Worm (Caenorhabditis elegans) whole organism, L4 larva: ENCODE data around the gene fbxa-95.

Source experiments
- D1046.2 ChIP-seq: fragments of 200-800 bp; sonication (Bioruptor generic); IDR thresholded peaks from 2 replicates; pipeline ENCODE4 v1.3.6; 2022; ENCODE audit warnings: missing genetic modification characterization, missing compliant biosample characterization
- F37D6.2 ChIP-seq: sonication (generic microtip); optimal IDR thresholded peaks from 2 replicates; lab custom pipeline; 2016; ENCODE audit warnings: mild to moderate bottlenecking, missing genetic modification characterization, missing compliant biosample characterization
- F44E2.7 ChIP-seq: fragments of 200-800 bp; sonication (Bioruptor generic); IDR thresholded peaks from 2 replicates; pipeline ENCODE4 v2.1.2; 2022; ENCODE audit warnings: missing genetic modification characterization, missing compliant biosample characterization
- F49E8.2 ChIP-seq: sonication (generic microtip); optimal IDR thresholded peaks from 2 replicates; lab custom pipeline; 2016; ENCODE audit warnings: missing compliant biosample characterization, mild to moderate bottlenecking, missing genetic modification characterization, borderline replicate concordance
- R02D3.7 ChIP-seq: fragments of 150-350 bp; sonication (generic microtip); optimal IDR thresholded peaks from 3 replicates; lab custom pipeline; 2014; ENCODE audit warnings: missing biosample characterization, missing genetic modification characterization
- Y48G9A.11 ChIP-seq: fragments of 200-800 bp; sonication (Bioruptor generic); IDR thresholded peaks from 2 replicates; pipeline ENCODE4 v1.3.6; 2022; ENCODE audit warnings: missing genetic modification reagents, missing genetic modification characterization, missing compliant biosample characterization
- aha-1 ChIP-seq: fragments of 150-350 bp; peaks from one replicate; lab custom pipeline; 2014; ENCODE audit warnings: missing biosample characterization, missing genetic modification characterization
- attf-4 ChIP-seq: sonication (generic microtip); optimal IDR thresholded peaks from 3 replicates; lab custom pipeline; 2017; ENCODE audit warnings: missing biosample characterization, missing genetic modification characterization
- daf-16 ChIP-seq, 3 experiments: sonication (generic microtip); optimal IDR thresholded peaks; 2 replicates each; lab custom pipeline; 2016 to 2017; ENCODE audit warnings: missing genetic modification characterization in 3 of 3, missing genetic modification reagents in 3 of 3, mild to moderate bottlenecking in 2 of 3, missing compliant biosample characterization in 2 of 3, missing biosample characterization in 1 of 3, moderate library complexity in 1 of 3
- dmd-6 ChIP-seq: fragments of 200-800 bp; sonication (Bioruptor generic); IDR thresholded peaks from 2 replicates; pipeline ENCODE4 v1.3.6; 2022; ENCODE audit warnings: missing genetic modification reagents, missing genetic modification characterization, missing compliant biosample characterization
- duxl-1 ChIP-seq: sonication (generic microtip); optimal IDR thresholded peaks from 2 replicates; lab custom pipeline; 2016; ENCODE audit warnings: mild to moderate bottlenecking, missing genetic modification characterization, moderate library complexity, missing compliant biosample characterization; ENCODE audit not compliant: poor library complexity
- dve-1 ChIP-seq: sonication (generic microtip); optimal IDR thresholded peaks from 2 replicates; lab custom pipeline; 2017; ENCODE audit warnings: antibody characterized with exemption, mild to moderate bottlenecking, missing genetic modification characterization, missing compliant biosample characterization; ENCODE audit not compliant: insufficient read depth
- hlh-30 ChIP-seq: sonication (generic microtip); optimal IDR thresholded peaks from 2 replicates; lab custom pipeline; 2017; ENCODE audit warnings: antibody characterized with exemption, mild to moderate bottlenecking, missing genetic modification characterization, missing compliant biosample characterization; ENCODE audit not compliant: insufficient read depth
- jun-1 ChIP-seq: fragments of 150-350 bp; optimal IDR thresholded peaks from 2 replicates; lab custom pipeline; 2014; ENCODE audit warnings: missing biosample characterization, missing genetic modification reagents, missing genetic modification characterization
- lin-39 ChIP-seq: fragments of 150-350 bp; optimal IDR thresholded peaks from 2 replicates; lab custom pipeline; 2014; ENCODE audit warnings: missing biosample characterization, missing genetic modification reagents, missing genetic modification characterization
- madf-5 ChIP-seq, 2 experiments: fragments of 200-800 bp; sonication (Bioruptor generic); IDR thresholded peaks; 2 replicates each; pipeline ENCODE4 v1.3.6; 2022; ENCODE audit warnings: missing compliant biosample characterization in 2 of 2, missing genetic modification characterization in 2 of 2
- nhr-48 ChIP-seq: sonication (generic microtip); optimal IDR thresholded peaks from 2 replicates; lab custom pipeline; 2016; ENCODE audit warnings: mild to moderate bottlenecking, missing genetic modification characterization, missing compliant biosample characterization
- pha-4 ChIP-seq, 2 experiments: fragments of 150-350 bp in 1 of 2; fragments of 200-800 bp in 1 of 2; sonication (Bioruptor generic) in 1 of 2; IDR thresholded peaks in 1 of 2; optimal IDR thresholded peaks in 1 of 2; 2 replicates each; pipeline versions ENCODE4 v1.3.6 to Lab custom; 2014 to 2022; ENCODE audit warnings: missing genetic modification characterization in 2 of 2, missing genetic modification reagents in 2 of 2, missing biosample characterization in 1 of 2, missing compliant biosample characterization in 1 of 2
- pqm-1 ChIP-seq: sonication (generic microtip); optimal IDR thresholded peaks from 2 replicates; lab custom pipeline; 2017; ENCODE audit warnings: missing biosample characterization, missing genetic modification characterization
- unc-130 ChIP-seq: sonication (generic microtip); optimal IDR thresholded peaks from 2 replicates; lab custom pipeline; 2016; ENCODE audit warnings: missing genetic modification reagents, missing genetic modification characterization, missing compliant biosample characterization
- unc-62 ChIP-seq, 3 experiments: fragments of 150-350 bp in 1 of 3; sonication (generic microtip); optimal IDR thresholded peaks in 2 of 3; peaks in 1 of 3; 1 replicate in 1 of 3; 2 replicates in 2 of 3; lab custom pipeline; 2014 to 2017; ENCODE audit warnings: missing biosample characterization in 3 of 3, missing genetic modification characterization in 3 of 3, missing genetic modification reagents in 3 of 3, missing genotype in 1 of 3
- zip-11 ChIP-seq: fragments of 200-800 bp; sonication (Bioruptor generic); IDR thresholded peaks from 2 replicates; pipeline ENCODE4 v1.3.6; 2022; ENCODE audit warnings: missing genetic modification characterization, missing compliant biosample characterization
- ztf-7 ChIP-seq: fragments of 150-350 bp; optimal IDR thresholded peaks from 2 replicates; lab custom pipeline; 2014; ENCODE audit warnings: missing biosample characterization, missing genetic modification characterization

The fbxa-95 gene

DNA sequence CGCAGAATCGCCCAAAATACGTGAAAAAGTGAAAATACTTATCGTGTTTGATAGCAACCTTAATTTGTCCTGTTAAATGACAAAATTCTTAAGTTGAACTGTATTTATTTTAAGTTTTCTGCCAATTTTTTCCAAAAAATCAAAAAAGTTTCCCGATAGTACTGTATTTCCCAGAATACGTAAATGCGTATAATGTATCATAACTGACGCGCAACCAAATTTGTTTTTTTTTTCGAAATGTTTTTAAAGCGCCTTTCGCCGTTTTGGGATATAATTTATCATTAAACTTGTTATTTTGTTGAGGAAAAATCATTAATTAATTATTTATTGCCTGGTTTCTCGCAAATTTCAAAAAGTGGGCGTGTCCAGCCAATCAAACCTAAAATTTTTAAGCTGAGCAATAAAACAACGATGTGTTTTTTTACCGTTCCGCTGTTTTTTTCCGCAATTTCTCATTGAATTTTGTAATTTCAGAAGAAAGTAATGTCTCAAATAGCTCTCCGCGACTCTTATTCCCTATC is at the start of gene fbxa-95:
TSS of gene fbxa-95 (plus strand) at position 471 of the 521 bp plus-strand sequence.
- TF ChIP-seq D1046.2 (GFP tag; lab: Robert Waterston, UW) (no peak), duxl-1 (tag; lab: Kevin White, UChicago) (no peak), Y48G9A.11 (GFP tag; lab: Robert Waterston, UW) (0 out of 2 replicates have a peak, but pooled peaks have one; percentile 11), aha-1 (tag; lab: Kevin White, UChicago) (peak; percentile 55)

DNA sequence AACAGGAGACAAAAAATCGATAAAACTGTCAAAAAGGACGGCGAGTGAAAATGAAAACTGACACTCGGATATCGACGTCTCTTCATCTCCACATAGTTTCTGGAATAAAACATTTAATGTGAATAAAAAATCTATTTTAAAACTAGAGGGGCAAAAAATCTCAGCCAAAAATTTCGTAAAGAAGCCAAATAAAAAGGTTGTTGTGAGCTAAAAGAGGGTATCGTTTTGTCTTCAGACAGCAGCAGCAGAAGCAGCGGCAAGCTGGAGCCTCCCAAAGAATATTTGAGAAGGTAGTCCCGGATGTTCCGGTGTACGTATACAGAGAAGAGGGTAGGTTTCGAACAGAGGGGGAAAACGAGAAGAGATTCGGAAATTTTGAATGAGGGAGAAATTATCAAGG is 49.4 kb upstream of the fbxa-95 start, which contains the start of gene lgc-31:
TSS of gene lgc-31 (minus strand) at position 101 of the 400 bp plus-strand sequence.
- TF ChIP-seq pha-4 (GFP tag; IDR thresholded peaks at IDR 0.05; lab: Robert Waterston, UW) (0 out of 2 replicates have a peak, but pooled peaks have one; percentile 13), pha-4 (tag; optimal IDR thresholded peaks at IDR 0.05; lab: Kevin White, UChicago) (no peak), ztf-7 (tag; lab: Kevin White, UChicago) (no peak)

DNA sequence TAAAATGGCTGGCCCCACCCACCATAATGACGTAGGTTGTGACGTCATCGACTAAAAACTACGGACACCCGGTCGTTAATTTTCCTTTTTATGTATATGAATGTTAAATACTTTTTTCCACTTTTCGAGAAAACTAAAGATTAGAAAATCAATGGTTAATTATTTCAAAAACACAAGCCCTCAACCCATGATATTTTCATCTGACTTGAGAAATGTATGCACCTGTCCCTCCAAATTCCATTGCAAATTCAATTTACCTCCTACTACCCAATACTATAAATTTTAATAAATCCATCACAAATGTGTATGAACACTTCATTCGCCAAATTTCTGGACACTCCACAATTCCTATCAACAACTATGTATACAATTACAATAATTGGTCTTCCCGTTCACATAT is 42.2 kb upstream of the fbxa-95 start, which contains the start of gene srh-276:
TSS of gene srh-276 (plus strand) at position 301 of the 400 bp plus-strand sequence.
- TF ChIP-seq unc-62 (GFP tag; optimal IDR thresholded peaks at IDR 0.05 in 1 of 2; lab: Kevin White, UChicago) (peak in 1 of 2 experiments; percentile 8), unc-62 (tag; optimal IDR thresholded peaks at IDR 0.05; lab: Kevin White, UChicago) (no peak), attf-4 (no peak)

DNA sequence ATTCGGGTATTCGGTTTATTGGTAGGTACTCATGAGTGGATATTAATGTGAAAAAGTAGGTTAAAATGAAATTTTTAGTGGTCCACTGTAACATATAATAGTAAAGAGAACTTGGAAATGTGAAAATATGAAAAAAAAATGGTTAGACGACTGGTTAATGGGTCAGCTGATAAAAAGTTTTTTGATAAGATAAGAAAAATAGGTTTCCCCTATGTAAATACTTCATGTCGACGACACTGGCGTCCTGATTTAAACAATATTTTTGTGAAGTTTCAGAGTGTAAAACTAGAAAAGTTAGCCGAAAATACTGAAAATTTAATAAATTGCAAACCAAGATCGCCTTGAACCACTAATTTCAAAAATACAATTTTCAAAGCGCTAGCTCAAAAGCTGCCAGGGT is 38.2 kb upstream of the fbxa-95 start, which contains the start of gene F21A3.11:
TSS of gene F21A3.11 (minus strand) at position 117 of the 400 bp plus-strand sequence.
- TF ChIP-seq madf-5 (GFP tag; IDR thresholded peaks at IDR 0.05; lab: Robert Waterston, UW) (no peak), F37D6.2 (no peak), dmd-6 (GFP tag; lab: Robert Waterston, UW) (peak; percentile 38; the same call in 1 of the 2 replicates), hlh-30 (tag; lab: Kevin White, UChicago) (peak; percentile 14), daf-16 (GFP tag; optimal IDR thresholded peaks at IDR 0.05; lab: Kevin White, UChicago) (no peak), daf-16 (tag; optimal IDR thresholded peaks at IDR 0.05; lab: Kevin White, UChicago) (peak; percentile 78), dve-1 (tag; lab: Kevin White, UChicago) (peak; percentile 45), F44E2.7 (GFP tag; lab: Robert Waterston, UW) (no peak), lin-39 (tag; lab: Kevin White, UChicago) (no peak), pqm-1 (tag; lab: Kevin White, UChicago) (peak; percentile 40), nhr-48 (tag; lab: Kevin White, UChicago) (no peak)

DNA sequence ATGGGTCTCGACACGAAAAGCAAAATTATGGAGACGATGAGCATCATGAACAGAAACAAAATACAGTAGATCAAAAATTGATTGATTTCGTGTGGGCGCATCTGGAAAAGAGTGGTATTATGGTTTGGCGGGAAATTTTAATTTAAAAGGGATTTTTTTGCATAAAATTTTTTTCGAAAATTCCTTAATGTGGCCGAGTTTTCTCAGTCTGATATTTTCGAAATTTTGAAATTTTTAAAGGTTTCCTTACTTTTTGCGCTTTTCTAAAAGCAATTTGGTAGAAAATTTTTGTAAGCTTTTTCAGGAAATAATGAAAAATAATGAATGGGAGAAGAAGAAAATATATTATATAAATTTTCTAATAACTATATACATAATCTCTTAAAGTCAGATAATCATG is 37.4 kb upstream of the fbxa-95 start, which contains the start of gene F21A3.2:
TSS of gene F21A3.2 (minus strand) at position 101 of the 400 bp plus-strand sequence.
- TF ChIP-seq jun-1 (tag; lab: Kevin White, UChicago) (no peak), R02D3.7 (tag; lab: Kevin White, UChicago) (no peak), unc-62 (GFP tag; optimal IDR thresholded peaks at IDR 0.05 in 1 of 2; lab: Kevin White, UChicago) (peak in 1 of 2 experiments; percentile 26), unc-62 (tag; optimal IDR thresholded peaks at IDR 0.05; lab: Kevin White, UChicago) (no peak), nhr-48 (tag; lab: Kevin White, UChicago) (no peak), duxl-1 (tag; lab: Kevin White, UChicago) (no peak)

DNA sequence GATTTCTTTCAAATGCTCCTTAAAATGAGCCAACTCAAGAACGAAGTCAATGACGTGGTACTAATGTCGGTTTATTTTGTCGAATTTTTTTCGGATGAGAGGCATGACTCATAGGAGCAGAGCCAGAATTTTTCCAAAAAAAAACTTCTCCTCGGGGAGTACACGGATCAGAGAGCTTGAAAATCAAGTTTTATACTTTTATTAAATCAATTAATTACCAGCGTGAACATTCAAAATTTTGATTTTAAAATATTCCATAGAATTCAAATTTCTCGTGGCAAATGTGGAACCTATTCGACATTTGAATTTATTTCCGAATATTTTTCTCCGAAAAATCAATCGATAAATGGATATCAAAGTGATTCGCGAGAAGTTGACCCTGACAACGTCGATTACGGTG is 35.0 kb upstream of the fbxa-95 start, which contains the start of gene F21A3.4:
TSS of gene F21A3.4 (plus strand) at position 301 of the 400 bp plus-strand sequence.
- TF ChIP-seq zip-11: no peak
- TF ChIP-seq unc-130: no peak
- TF ChIP-seq, all 104 proteins: peak for 0

DNA sequence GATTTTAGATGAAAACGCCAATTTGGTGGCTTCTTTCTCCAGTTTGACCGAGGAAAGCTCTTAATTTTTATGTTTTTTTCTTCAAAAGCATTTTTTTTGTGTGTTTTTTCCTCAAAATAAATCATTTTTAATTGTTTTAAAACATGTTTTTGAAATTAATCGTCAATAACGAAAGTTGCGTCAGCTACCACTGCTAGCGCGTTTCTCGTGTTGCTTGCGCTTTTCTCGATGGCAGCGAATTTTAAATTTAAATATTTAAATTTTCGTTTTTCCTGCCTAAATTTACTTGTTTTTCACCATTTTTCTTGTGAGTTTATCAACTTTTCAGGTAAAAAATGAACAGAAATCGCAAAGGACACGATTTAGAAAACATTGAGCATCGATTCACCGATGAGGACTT is 33.4 kb upstream of the fbxa-95 start, which contains the start of gene prde-1:
TSS of gene prde-1 (plus strand) at position 322 of the 400 bp plus-strand sequence.
- TF ChIP-seq pqm-1 (tag; lab: Kevin White, UChicago): no peak
- peak; percentile 50 for TF ChIP-seq F49E8.2 (tag; lab: Kevin White, UChicago)
